Worm (Caenorhabditis elegans) whole organism, midembryonic: ENCODE data around the gene F58A6.5.

Experiments
- T22C8.4 ChIP-seq: fragments of 200-800 bp; sonication (Bioruptor generic); IDR thresholded peaks from 2 replicates; pipeline ENCODE4 v1.3.6; 2022; ENCODE audit warnings: missing genetic modification characterization, missing compliant biosample characterization
- cog-1 ChIP-seq: sonication (generic microtip); optimal IDR thresholded peaks from 2 replicates; lab custom pipeline; 2016; ENCODE audit warnings: missing genetic modification characterization, missing compliant biosample characterization
- flt-1 ChIP-seq: fragments of 200-800 bp; sonication (Bioruptor generic); IDR thresholded peaks from 2 replicates; pipeline ENCODE4 v1.3.6; 2022; ENCODE audit warnings: missing genetic modification characterization, missing compliant biosample characterization
- klf-2 ChIP-seq: fragments of 200-800 bp; sonication (Bioruptor generic); conservative IDR thresholded peaks from 2 replicates; pipeline ENCODE4 v1.3.6; 2022; ENCODE audit warnings: missing genetic modification reagents, missing genetic modification characterization, missing compliant biosample characterization
- med-1 ChIP-seq: sonication (generic microtip); optimal IDR thresholded peaks from 2 replicates; lab custom pipeline; 2017; ENCODE audit warnings: missing genetic modification characterization, mild to moderate bottlenecking, missing compliant biosample characterization, antibody characterized with exemption, missing genetic modification reagents; ENCODE audit not compliant: insufficient read depth
- ref-1 ChIP-seq: fragments of 200-800 bp; sonication (Bioruptor generic); conservative IDR thresholded peaks from 2 replicates; pipeline ENCODE4 v1.3.6; 2022; ENCODE audit warnings: missing genetic modification reagents, missing genetic modification characterization, missing compliant biosample characterization
- tab-1 ChIP-seq: fragments of 200-800 bp; sonication (Bioruptor generic); IDR thresholded peaks from 2 replicates; pipeline ENCODE4 v1.3.6; 2022; ENCODE audit warnings: missing genetic modification characterization, missing compliant biosample characterization
- ztf-23 ChIP-seq: fragments of 200-800 bp; sonication (Bioruptor generic); IDR thresholded peaks from 2 replicates; pipeline ENCODE4 v1.3.6; 2022; ENCODE audit warnings: missing genetic modification reagents, missing genetic modification characterization, missing compliant biosample characterization
- ztf-29 ChIP-seq: fragments of 200-800 bp; sonication (Bioruptor generic); IDR thresholded peaks from 2 replicates; pipeline ENCODE4 v1.3.6; 2022; ENCODE audit warnings: missing genetic modification reagents, missing genetic modification characterization, missing compliant biosample characterization

Gene F58A6.5

ce11 chrII:5148349-5148748 lies at the start of gene F58A6.5:
F58A6.5 (minus strand) TSS chrII:5148449.
- no peak for TF ChIP-seq ref-1 (GFP tag; lab: Robert Waterston, UW)
- TF ChIP-seq ztf-29 (GFP tag; lab: Robert Waterston, UW), result no peak
- TF ChIP-seq klf-2 (GFP tag; lab: Robert Waterston, UW), result no peak
- TF ChIP-seq flt-1 (GFP tag; lab: Robert Waterston, UW), result no peak
- no peak for TF ChIP-seq ztf-23 (GFP tag; lab: Robert Waterston, UW)
- TF ChIP-seq tab-1 (GFP tag; lab: Robert Waterston, UW), result no peak
- TF ChIP-seq med-1 (GFP tag; lab: Kevin White, UChicago), result no peak
- no peak for TF ChIP-seq T22C8.4 (GFP tag; lab: Robert Waterston, UW)
- no peak for TF ChIP-seq cog-1 (tag; lab: Kevin White, UChicago)

- TF ChIP-seq klf-2 (GFP tag; lab: Robert Waterston, UW) (no peak), ref-1 (GFP tag; lab: Robert Waterston, UW) (no peak), T22C8.4 (GFP tag; lab: Robert Waterston, UW) (no peak), ztf-29 (GFP tag; lab: Robert Waterston, UW) (no peak), med-1 (GFP tag; lab: Kevin White, UChicago) (no peak), tab-1 (GFP tag; lab: Robert Waterston, UW) (no peak), ztf-23 (GFP tag; lab: Robert Waterston, UW) (no peak), cog-1 (tag; lab: Kevin White, UChicago) (no peak), flt-1 (GFP tag; lab: Robert Waterston, UW) (no peak)
Measured at ce11 chrII:5195504-5195903, 47.3 kb upstream of the F58A6.5 start, which contains the start of gene C34F11.5. C34F11.5 (plus strand) TSS chrII:5195804.

- TF ChIP-seq med-1 (GFP tag; lab: Kevin White, UChicago) (no peak), ztf-29 (GFP tag; lab: Robert Waterston, UW) (no peak), ztf-23 (GFP tag; lab: Robert Waterston, UW) (no peak), flt-1 (GFP tag; lab: Robert Waterston, UW) (no peak), klf-2 (GFP tag; lab: Robert Waterston, UW) (no peak), tab-1 (GFP tag; lab: Robert Waterston, UW) (no peak), T22C8.4 (GFP tag; lab: Robert Waterston, UW) (no peak), ref-1 (GFP tag; lab: Robert Waterston, UW) (no peak), cog-1 (tag; lab: Kevin White, UChicago) (no peak)
Measured at ce11 chrII:5194066-5194465, 45.8 kb upstream of the F58A6.5 start, which contains the start of gene msp-49. msp-49 (plus strand) TSS chrII:5194366.

- TF ChIP-seq ref-1 (GFP tag; lab: Robert Waterston, UW) (no peak), klf-2 (GFP tag; lab: Robert Waterston, UW) (no peak), tab-1 (GFP tag; lab: Robert Waterston, UW) (no peak), T22C8.4 (GFP tag; lab: Robert Waterston, UW) (no peak), ztf-29 (GFP tag; lab: Robert Waterston, UW) (no peak), flt-1 (GFP tag; lab: Robert Waterston, UW) (no peak), cog-1 (tag; lab: Kevin White, UChicago) (no peak), ztf-23 (GFP tag; lab: Robert Waterston, UW) (no peak), med-1 (GFP tag; lab: Kevin White, UChicago) (no peak)
Measured at ce11 chrII:5191766-5192165, 43.5 kb upstream of the F58A6.5 start.

ce11 chrII:5187934-5188333 lies 39.7 kb upstream of the F58A6.5 start:
- no peak for TF ChIP-seq ztf-29 (GFP tag; lab: Robert Waterston, UW)
- TF ChIP-seq T22C8.4 (GFP tag; lab: Robert Waterston, UW), result no peak
- no peak for TF ChIP-seq ref-1 (GFP tag; lab: Robert Waterston, UW)
- no peak for TF ChIP-seq cog-1 (tag; lab: Kevin White, UChicago)
- TF ChIP-seq med-1 (GFP tag; lab: Kevin White, UChicago), result no peak
- TF ChIP-seq ztf-23 (GFP tag; lab: Robert Waterston, UW), result no peak
- no peak for TF ChIP-seq flt-1 (GFP tag; lab: Robert Waterston, UW)
- TF ChIP-seq klf-2 (GFP tag; lab: Robert Waterston, UW), result no peak
- TF ChIP-seq tab-1 (GFP tag; lab: Robert Waterston, UW), result no peak

DNA sequence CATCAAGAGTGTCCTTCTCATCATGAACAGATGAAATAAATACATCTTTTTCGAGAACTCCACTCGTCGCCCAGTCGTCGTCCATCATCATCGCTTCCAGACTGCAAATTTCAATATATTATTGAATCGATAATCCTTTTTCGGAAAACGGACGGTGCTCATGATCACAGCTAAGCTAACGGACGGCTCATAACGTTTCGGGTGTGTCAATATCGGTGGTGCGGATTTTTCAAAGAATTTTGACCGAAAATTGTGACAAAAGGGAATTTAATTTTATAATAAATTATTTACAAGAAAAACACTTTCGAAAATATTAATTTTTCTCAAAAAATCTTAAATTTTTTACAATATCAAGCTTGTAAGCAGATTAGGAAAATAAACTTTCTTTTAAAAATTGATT lies 39.2 kb upstream of the F58A6.5 start, which contains the start of gene crh-2:
Gene crh-2 (minus strand): TSS at position 101 of the 400 bp plus-strand sequence.
- TF ChIP-seq flt-1 (GFP tag; lab: Robert Waterston, UW) (no peak), med-1 (GFP tag; lab: Kevin White, UChicago) (no peak), klf-2 (GFP tag; lab: Robert Waterston, UW) (no peak), tab-1 (GFP tag; lab: Robert Waterston, UW) (no peak)

DNA sequence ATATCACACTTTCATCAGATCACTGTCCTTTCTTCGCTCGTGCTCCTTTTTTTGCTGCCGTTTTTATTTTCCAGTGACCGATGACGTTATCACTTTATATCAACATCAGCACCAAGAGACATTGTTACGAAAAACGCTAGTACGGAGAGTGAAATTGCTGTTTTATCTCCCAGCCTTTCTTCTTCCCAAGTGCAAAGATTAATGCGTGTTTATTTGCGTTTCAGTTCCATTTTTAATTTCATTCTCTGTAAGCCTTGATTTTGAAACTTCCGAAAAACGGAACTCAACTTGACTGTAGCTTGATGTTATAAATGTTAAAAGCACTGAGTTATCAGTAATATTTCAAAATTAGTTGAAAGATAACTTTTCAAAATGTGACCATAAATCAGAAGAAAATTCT lies 38.6 kb upstream of the F58A6.5 start:
- no peak for TF ChIP-seq ztf-23 (GFP tag; lab: Robert Waterston, UW)
- no peak for TF ChIP-seq tab-1 (GFP tag; lab: Robert Waterston, UW)
- TF ChIP-seq ztf-29 (GFP tag; lab: Robert Waterston, UW), result no peak
- TF ChIP-seq ref-1 (GFP tag; lab: Robert Waterston, UW), result no peak

DNA sequence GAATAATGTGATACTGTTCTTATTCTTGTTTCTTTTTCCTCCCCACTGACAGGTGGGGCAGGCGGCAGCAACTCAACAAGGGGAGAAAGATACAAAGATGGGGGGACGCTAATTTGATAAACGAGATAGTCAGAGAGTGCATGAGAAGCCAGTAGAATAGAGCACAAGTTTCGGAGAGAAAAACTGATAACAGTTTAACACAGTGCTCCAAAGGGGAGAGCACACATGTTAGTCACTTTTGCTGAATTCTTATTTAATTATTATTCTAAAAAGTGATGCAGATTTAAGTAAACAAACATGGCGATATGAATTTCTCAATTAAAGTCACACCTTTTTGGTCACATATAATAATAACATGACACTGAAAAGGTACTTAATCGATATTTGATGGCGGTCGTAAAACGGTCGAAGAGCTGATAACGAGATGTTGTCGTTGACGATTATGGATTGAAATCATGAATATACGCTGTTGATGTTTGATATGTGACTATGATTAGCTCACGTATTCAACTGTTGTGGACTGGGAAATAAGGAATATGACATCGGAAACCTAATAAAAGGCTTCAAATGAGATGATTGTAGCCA lies 37.8 kb upstream of the F58A6.5 start:
- TF ChIP-seq klf-2 (GFP tag; lab: Robert Waterston, UW), result no peak
- no peak for TF ChIP-seq tab-1 (GFP tag; lab: Robert Waterston, UW)
- no peak for TF ChIP-seq med-1 (GFP tag; lab: Kevin White, UChicago)
- no peak for TF ChIP-seq ztf-23 (GFP tag; lab: Robert Waterston, UW)
- no peak for TF ChIP-seq ztf-29 (GFP tag; lab: Robert Waterston, UW)
- no peak for TF ChIP-seq T22C8.4 (GFP tag; lab: Robert Waterston, UW)
- TF ChIP-seq flt-1 (GFP tag; lab: Robert Waterston, UW), result no peak
